Fruit fly (Drosophila melanogaster) whole organism, embryonic: ENCODE data around the gene CG2540.
A peak's percentile ranks its signal among the peaks of the same experiment; 100 is the strongest.

Source experiments
- Adf1 ChIP-seq: fragments of 200-800 bp; sonication (Bioruptor generic); IDR thresholded peaks from 2 replicates; pipeline ENCODE4 v1.3.6; 2022; ENCODE audit warnings: missing biosample characterization, missing genetic modification characterization
- Bgb ChIP-seq: fragments of 200-800 bp; sonication (Bioruptor generic); IDR thresholded peaks from 2 replicates; pipeline ENCODE4 v1.3.6; 2022; ENCODE audit warnings: missing biosample characterization, missing genetic modification characterization; ENCODE audit not compliant: partially characterized antibody
- C15 ChIP-seq: fragments of 200-800 bp; sonication (Bioruptor generic); IDR thresholded peaks from 3 replicates; pipeline ENCODE4 v1.3.6; 2022; ENCODE audit warnings: missing biosample characterization, missing genetic modification characterization
- CG10274 ChIP-seq: fragments of 200-800 bp; sonication (Bioruptor generic); optimal IDR thresholded peaks from 3 replicates; lab custom pipeline; 2017; ENCODE audit warnings: missing biosample characterization, mild to moderate bottlenecking, missing genetic modification characterization
- CG12155 ChIP-seq: fragments of 200-800 bp; sonication (Bioruptor generic); optimal IDR thresholded peaks from 3 replicates; lab custom pipeline; 2016; ENCODE audit warnings: missing biosample characterization, missing genetic modification characterization
- CG1233 ChIP-seq: fragments of 200-800 bp; sonication (Bioruptor generic); optimal IDR thresholded peaks from 4 replicates; lab custom pipeline; 2018; ENCODE audit warnings: missing biosample characterization, mild to moderate bottlenecking, missing genetic modification characterization
- CG13775 ChIP-seq: fragments of 200-800 bp; sonication (Bioruptor generic); optimal IDR thresholded peaks from 3 replicates; lab custom pipeline; 2017; ENCODE audit warnings: missing biosample characterization, mild to moderate bottlenecking, missing genetic modification characterization
- CG17385 ChIP-seq: fragments of 200-800 bp; sonication (Bioruptor generic); optimal IDR thresholded peaks from 3 replicates; lab custom pipeline; 2018; ENCODE audit warnings: missing biosample characterization, mild to moderate bottlenecking, missing genetic modification characterization
- CG30431 ChIP-seq: fragments of 200-800 bp; sonication (Bioruptor generic); optimal IDR thresholded peaks from 2 replicates; lab custom pipeline; 2017; ENCODE audit warnings: missing biosample characterization, missing genetic modification characterization
- CG31365 ChIP-seq: fragments of 200-800 bp; sonication (Bioruptor generic); optimal IDR thresholded peaks from 2 replicates; lab custom pipeline; 2018; ENCODE audit warnings: missing biosample characterization, mild to moderate bottlenecking, missing genetic modification characterization
- CG6272 ChIP-seq: fragments of 200-800 bp; sonication (Bioruptor generic); IDR thresholded peaks from 2 replicates; pipeline ENCODE4 v1.3.6; 2022; ENCODE audit warnings: missing biosample characterization, missing genetic modification characterization
- CG7556 ChIP-seq: fragments of 200-800 bp; sonication (Bioruptor generic); optimal IDR thresholded peaks from 2 replicates; lab custom pipeline; 2017; ENCODE audit warnings: missing biosample characterization, mild to moderate bottlenecking, missing genetic modification characterization
- CG8478 ChIP-seq: fragments of >200 bp; optimal IDR thresholded peaks from 2 replicates; lab custom pipeline; 2018
- Chrac-16 ChIP-seq: fragments of 200-800 bp; sonication (Bioruptor generic); optimal IDR thresholded peaks from 3 replicates; lab custom pipeline; 2016; ENCODE audit warnings: missing biosample characterization, missing genetic modification characterization
- D19A ChIP-seq: fragments of 200-800 bp; optimal IDR thresholded peaks from 3 replicates; lab custom pipeline; 2019; ENCODE audit warnings: missing biosample characterization, mild to moderate bottlenecking, missing genetic modification characterization, moderate library complexity
- Dip2 ChIP-seq: fragments of 200-800 bp; sonication (Bioruptor generic); IDR thresholded peaks from 2 replicates; pipeline ENCODE4 v1.3.6; 2022; ENCODE audit warnings: missing biosample characterization, missing genetic modification characterization
- Dp ChIP-seq: fragments of 200-800 bp; sonication (Bioruptor generic); optimal IDR thresholded peaks from 2 replicates; lab custom pipeline; 2018; ENCODE audit warnings: missing biosample characterization, mild to moderate bottlenecking, missing genetic modification characterization, moderate library complexity
- HmgZ ChIP-seq: fragments of 200-800 bp; sonication (Bioruptor generic); optimal IDR thresholded peaks from 2 replicates; lab custom pipeline; 2018; ENCODE audit warnings: missing biosample characterization, mild to moderate bottlenecking, missing genetic modification characterization
- Kr ChIP-seq: fragments of 200-800 bp; sonication (Bioruptor generic); optimal IDR thresholded peaks from 2 replicates; lab custom pipeline; 2017; ENCODE audit warnings: missing biosample characterization, mild to moderate bottlenecking, missing genetic modification characterization
- MESR4 ChIP-seq: fragments of 200-800 bp; sonication (Bioruptor generic); optimal IDR thresholded peaks from 2 replicates; lab custom pipeline; 2018; ENCODE audit warnings: missing biosample characterization, mild to moderate bottlenecking, missing genetic modification characterization, moderate library complexity
- Med ChIP-seq: fragments of 200-800 bp; sonication (Bioruptor generic); peaks from one replicate; lab custom pipeline; 2016; ENCODE audit warnings: missing biosample characterization, missing genetic modification characterization, mild to moderate bottlenecking, inconsistent platforms, moderate library complexity
- NC2α ChIP-seq: fragments of 200-800 bp; sonication (Bioruptor generic); optimal IDR thresholded peaks from 2 replicates; lab custom pipeline; 2016; ENCODE audit warnings: missing biosample characterization, missing genetic modification characterization
- Scr ChIP-seq: fragments of 200-800 bp; sonication (Bioruptor generic); IDR thresholded peaks from 2 replicates; pipeline ENCODE4 v1.3.6; 2022; ENCODE audit warnings: missing biosample characterization, missing genetic modification characterization; ENCODE audit not compliant: partially characterized antibody
- Sox100B ChIP-seq: fragments of 200-800 bp; sonication (Bioruptor generic); optimal IDR thresholded peaks from 3 replicates; lab custom pipeline; 2018; ENCODE audit warnings: missing biosample characterization, mild to moderate bottlenecking, missing genetic modification characterization
- Spps ChIP-seq: fragments of 200-800 bp; sonication (Bioruptor generic); optimal IDR thresholded peaks from 2 replicates; lab custom pipeline; 2018; ENCODE audit warnings: missing biosample characterization, mild to moderate bottlenecking, missing genetic modification characterization
- Trl ChIP-seq, 3 experiments: fragments of >200 bp in 2 of 3; fragments of 200-800 bp in 1 of 3; sonication (Bioruptor generic) in 1 of 3; optimal IDR thresholded peaks; 2 replicates in 1 of 3; 3 replicates in 2 of 3; lab custom pipeline; 2016 to 2017; ENCODE audit warnings: missing biosample characterization in 1 of 3, missing genetic modification characterization in 1 of 3
- amos ChIP-seq: fragments of 200-800 bp; sonication (Bioruptor generic); IDR thresholded peaks from 2 replicates; pipeline ENCODE4 v1.3.6; 2022; ENCODE audit warnings: missing biosample characterization, missing genetic modification characterization; ENCODE audit not compliant: partially characterized antibody
- bigmax ChIP-seq: fragments of 200-800 bp; sonication (Bioruptor generic); optimal IDR thresholded peaks from 2 replicates; lab custom pipeline; 2018; ENCODE audit warnings: missing biosample characterization, mild to moderate bottlenecking, missing genetic modification characterization
- cg ChIP-seq: fragments of 200-800 bp; sonication (Bioruptor generic); optimal IDR thresholded peaks from 3 replicates; lab custom pipeline; 2019; ENCODE audit warnings: missing biosample characterization, mild to moderate bottlenecking, missing genetic modification characterization, moderate library complexity
- chinmo ChIP-seq: fragments of 200-800 bp; sonication (Bioruptor generic); IDR thresholded peaks from 4 replicates; pipeline ENCODE4 v1.3.6; 2022; ENCODE audit warnings: missing biosample characterization, missing genetic modification characterization; ENCODE audit not compliant: partially characterized antibody
- chm ChIP-seq: fragments of 200-800 bp; sonication (Bioruptor generic); IDR thresholded peaks from 2 replicates; pipeline ENCODE4 v1.3.6; 2022; ENCODE audit warnings: missing biosample characterization, missing genetic modification characterization
- corto ChIP-seq: fragments of 200-800 bp; sonication (Bioruptor generic); optimal IDR thresholded peaks from 2 replicates; lab custom pipeline; 2016; ENCODE audit warnings: missing biosample characterization, mild to moderate bottlenecking, missing genetic modification characterization, moderate library complexity
- crol ChIP-seq: fragments of 200-800 bp; sonication (Bioruptor generic); IDR thresholded peaks from 2 replicates; pipeline ENCODE4 v1.3.6; 2022; ENCODE audit warnings: missing biosample characterization, missing genetic modification characterization
- ewg ChIP-seq: fragments of 200-800 bp; sonication (Bioruptor generic); optimal IDR thresholded peaks from 3 replicates; lab custom pipeline; 2017; ENCODE audit warnings: mild to moderate bottlenecking, missing biosample characterization, missing genetic modification reagents, missing genetic modification characterization
- fu2 ChIP-seq: fragments of 200-800 bp; sonication (Bioruptor generic); optimal IDR thresholded peaks from 2 replicates; lab custom pipeline; 2016; ENCODE audit warnings: missing biosample characterization, missing genetic modification characterization
- hbn ChIP-seq: fragments of 200-800 bp; sonication (Bioruptor generic); IDR thresholded peaks from 2 replicates; pipeline ENCODE4 v1.3.6; 2022; ENCODE audit warnings: missing biosample characterization, missing genetic modification characterization; ENCODE audit not compliant: partially characterized antibody
- mirr ChIP-seq: fragments of 200-800 bp; sonication (Bioruptor generic); optimal IDR thresholded peaks from 3 replicates; lab custom pipeline; 2018; ENCODE audit warnings: missing biosample characterization, mild to moderate bottlenecking, missing genetic modification characterization
- nau ChIP-seq: fragments of 200-800 bp; sonication (Bioruptor generic); optimal IDR thresholded peaks from 3 replicates; lab custom pipeline; 2017; ENCODE audit warnings: missing biosample characterization, mild to moderate bottlenecking, missing genetic modification characterization, missing genetic modification reagents
- nmo ChIP-seq: fragments of 200-800 bp; sonication (Bioruptor generic); optimal IDR thresholded peaks from 2 replicates; lab custom pipeline; 2018; ENCODE audit warnings: missing biosample characterization, mild to moderate bottlenecking, missing genetic modification characterization, moderate library complexity
- otp ChIP-seq: fragments of 200-800 bp; sonication (Bioruptor generic); IDR thresholded peaks from 3 replicates; pipeline ENCODE4, ENCODE4 v1.3.6; 2022; ENCODE audit warnings: missing biosample characterization, missing genetic modification characterization
- p53 ChIP-seq: fragments of 200-800 bp; sonication (Bioruptor generic); optimal IDR thresholded peaks from 2 replicates; lab custom pipeline; 2016; ENCODE audit warnings: missing biosample characterization, missing genetic modification characterization
- pan ChIP-seq, 4 experiments: fragments of >200 bp in 3 of 4; fragments of 200-800 bp in 1 of 4; sonication (Bioruptor generic) in 1 of 4; optimal IDR thresholded peaks in 3 of 4; IDR thresholded peaks in 1 of 4; 2 replicates each; pipeline versions ENCODE4 v1.3.6 to Lab custom; 2017 to 2022; ENCODE audit warnings: missing biosample characterization in 2 of 4, missing genetic modification characterization in 2 of 4, mixed read lengths in 1 of 4
- pzg ChIP-seq: fragments of 200-800 bp; sonication (Bioruptor generic); optimal IDR thresholded peaks from 3 replicates; lab custom pipeline; 2018; ENCODE audit warnings: missing biosample characterization, mild to moderate bottlenecking, missing genetic modification characterization, moderate library complexity
- ro ChIP-seq: fragments of 200-800 bp; sonication (Bioruptor generic); IDR thresholded peaks from 2 replicates; pipeline ENCODE4 v1.3.6; 2022; ENCODE audit warnings: missing biosample characterization, missing genetic modification characterization
- slbo ChIP-seq: fragments of 200-800 bp; sonication (Bioruptor generic); IDR thresholded peaks from 2 replicates; pipeline ENCODE4 v1.3.6; 2022; ENCODE audit warnings: missing biosample characterization, missing genetic modification characterization
- so ChIP-seq: fragments of 200-800 bp; sonication (Bioruptor generic); IDR thresholded peaks from 3 replicates; pipeline ENCODE4 v1.3.6; 2022; ENCODE audit warnings: missing biosample characterization, missing genetic modification characterization
- tna ChIP-seq: fragments of 200-800 bp; sonication (Bioruptor generic); IDR thresholded peaks from 2 replicates; pipeline ENCODE4 v1.3.6; 2022; ENCODE audit warnings: missing biosample characterization, missing genetic modification characterization; ENCODE audit not compliant: partially characterized antibody
- trem ChIP-seq: fragments of 200-800 bp; optimal IDR thresholded peaks from 3 replicates; lab custom pipeline; 2019; ENCODE audit warnings: missing biosample characterization, mild to moderate bottlenecking, missing genetic modification characterization, moderate library complexity
- twi ChIP-seq: fragments of 200-800 bp; optimal IDR thresholded peaks from 2 replicates; lab custom pipeline; 2019; ENCODE audit warnings: missing biosample characterization, mild to moderate bottlenecking, missing genetic modification characterization, moderate library complexity
- wor ChIP-seq: fragments of 200-800 bp; sonication (Bioruptor generic); IDR thresholded peaks from 2 replicates; pipeline ENCODE4 v1.3.6; 2022; ENCODE audit warnings: missing biosample characterization, missing genetic modification characterization
- yki ChIP-seq: fragments of >200 bp; optimal IDR thresholded peaks from 3 replicates; lab custom pipeline; 2018

The CG2540 gene

DNA sequence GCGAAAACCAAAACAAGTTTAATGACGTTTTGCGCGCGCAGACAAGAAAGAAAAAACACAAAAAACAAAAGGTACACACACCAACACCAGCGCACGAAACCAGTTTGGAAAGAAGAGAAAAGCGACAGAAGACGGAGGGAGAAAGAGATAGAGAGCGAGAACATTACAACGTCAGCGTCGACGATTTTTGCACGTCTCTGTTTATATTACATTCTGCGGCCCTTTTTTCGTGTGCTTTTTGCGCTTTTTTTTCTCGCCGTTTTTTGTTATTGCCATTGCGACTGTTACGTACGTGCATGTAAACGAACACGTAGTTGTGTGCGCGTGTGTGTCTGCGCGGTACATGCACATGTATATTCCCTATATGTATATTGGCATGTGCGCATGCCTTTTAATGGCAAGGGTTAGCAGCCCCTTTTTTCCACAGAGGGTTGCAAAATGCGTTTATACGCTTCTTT lies 49.6 kb upstream of the CG2540 start (continued):
- TF ChIP-seq MESR4 (GFP tag; lab: Kevin White, UChicago) (no peak), tna (GFP tag; lab: Robert Waterston, UW) (no peak), Chrac-16 (no peak), pzg (GFP tag; lab: Kevin White, UChicago) (no peak), amos (no peak), CG17385 (no peak), hbn (no peak), CG31365 (tag; lab: Kevin White, UChicago) (no peak), CG6272 (no peak), p53 (GFP tag; lab: Kevin White, UChicago) (no peak), mirr (GFP tag; lab: Kevin White, UChicago) (no peak), nau (GFP tag; lab: Kevin White, UChicago) (no peak), crol (no peak), CG1233 (GFP tag; lab: Kevin White, UChicago) (no peak), twi (tag; lab: Kevin White, UChicago) (no peak), chinmo (GFP tag; lab: Robert Waterston, UW) (peak; percentile 85; the same call in 3 of the 4 replicates), bigmax (GFP tag; lab: Kevin White, UChicago) (no peak), cg (peak; percentile 83), CG7556 (GFP tag; lab: Kevin White, UChicago) (no peak), Dp (GFP tag; lab: Kevin White, UChicago) (no peak), ewg (GFP tag; lab: Kevin White, UChicago) (peak; percentile 55), Trl (optimal IDR thresholded peaks at IDR 0.05; lab: Kevin White, UChicago) (peak in 1 of 2 experiments; percentile 26), Trl (GFP tag; optimal IDR thresholded peaks at IDR 0.05; lab: Kevin White, UChicago) (no peak), Bgb (GFP tag; lab: Robert Waterston, UW) (no peak), CG8478 (lab: Kevin White, UChicago) (no peak), Scr (GFP tag; lab: Robert Waterston, UW) (no peak), Sox100B (GFP tag; lab: Kevin White, UChicago) (no peak), CG10274 (no peak), otp (no peak), slbo (GFP tag; lab: Robert Waterston, UW) (no peak), pan (optimal IDR thresholded peaks at IDR 0.05; lab: Kevin White, UChicago) (no peak), pan (GFP tag; optimal IDR thresholded peaks at IDR 0.05 in 1 of 2, IDR thresholded peaks at IDR 0.05 in 1 of 2) (no peak), fu2 (no peak), CG12155 (GFP tag; lab: Kevin White, UChicago) (no peak), Kr (GFP tag; lab: Kevin White, UChicago) (peak; percentile 93), chm (GFP tag; lab: Robert Waterston, UW) (no peak), corto (GFP tag; lab: Kevin White, UChicago) (peak; percentile 13), yki (lab: Kevin White, UChicago) (no peak), C15 (GFP tag; lab: Robert Waterston, UW) (no peak), Adf1 (GFP tag; lab: Robert Waterston, UW) (no peak), HmgZ (tag; lab: Kevin White, UChicago) (no peak), ro (GFP tag; lab: Robert Waterston, UW) (no peak), wor (GFP tag; lab: Robert Waterston, UW) (no peak), Med (GFP tag; lab: Kevin White, UChicago) (no peak), trem (peak; percentile 30), CG13775 (GFP tag; lab: Kevin White, UChicago) (no peak), Dip2 (GFP tag; lab: Robert Waterston, UW) (no peak), Spps (tag; lab: Kevin White, UChicago) (no peak), NC2α (GFP tag; lab: Kevin White, UChicago) (no peak), D19A (no peak), CG30431 (GFP tag; lab: Kevin White, UChicago) (no peak), nmo (GFP tag; lab: Kevin White, UChicago) (no peak), so (GFP tag; lab: Robert Waterston, UW) (no peak)
